Fruit fly (Drosophila melanogaster) Kc167 (cell line): Measurements from ENCODE around the gene Ski6.

Experiments used
- Sin3A ChIP-seq: fragments of >200 bp; optimal IDR thresholded peaks from 2 replicates; lab custom pipeline; 2018; ENCODE audit warnings: missing external identifiers
- h ChIP-seq: fragments of >200 bp; optimal IDR thresholded peaks from 3 replicates; lab custom pipeline; 2018; ENCODE audit warnings: missing external identifiers

DNA sequence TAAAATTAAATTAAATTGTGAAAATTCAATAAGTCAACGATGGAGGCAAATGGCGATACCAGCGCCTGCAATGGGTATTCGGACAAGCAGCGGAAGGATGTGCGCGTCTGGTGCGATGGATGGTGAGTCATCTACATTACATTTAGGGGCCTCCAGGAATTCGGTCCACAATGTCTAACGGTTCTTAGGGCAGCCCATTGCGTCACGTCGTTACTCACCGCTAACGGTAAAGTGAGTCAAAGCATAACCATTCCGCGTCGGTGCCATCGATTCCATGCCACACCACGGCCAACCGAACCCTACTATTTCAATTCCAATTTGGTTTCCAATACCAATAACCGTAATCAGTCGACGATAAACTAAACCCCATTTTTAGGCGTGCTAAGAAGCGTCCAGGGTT lies 18.1 kb downstream of the Ski6 start:
- no peak for TF ChIP-seq Sin3A
- TF ChIP-seq h (lab: Kevin White, UChicago): no peak
